Fruit fly (Drosophila melanogaster): ENCODE results near the gene Ocho.

DNA sequence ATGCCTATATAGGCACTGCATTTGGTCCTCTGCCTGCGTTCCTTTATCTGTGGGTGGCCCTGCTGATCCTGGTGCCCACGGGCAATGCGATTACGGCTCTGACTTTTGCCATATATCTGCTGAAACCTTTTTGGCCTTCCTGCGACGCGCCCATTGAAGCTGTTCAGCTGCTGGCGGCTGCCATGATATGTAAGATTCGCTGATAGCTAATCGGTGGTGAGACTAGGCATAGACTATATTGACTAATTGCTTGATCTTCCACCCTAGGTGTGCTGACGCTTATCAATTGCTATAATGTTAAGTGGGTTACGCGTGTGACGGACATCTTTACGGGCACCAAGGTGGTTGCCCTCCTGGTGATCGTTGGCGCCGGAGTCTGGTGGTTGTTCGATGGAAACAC, 15.2 kb downstream of the Ocho start:
- TF ChIP-seq H2.0 (GFP tag; IDR thresholded peaks at IDR 0.05) = no peak
- no peak for TF ChIP-seq mirr (GFP tag; optimal IDR thresholded peaks at IDR 0.05)
- no peak for TF ChIP-seq ro (GFP tag; IDR thresholded peaks at IDR 0.05)
- no peak for TF ChIP-seq wek (GFP tag; optimal IDR thresholded peaks at IDR 0.05)
- TF ChIP-seq PHDP (tag; optimal IDR thresholded peaks at IDR 0.05) = no peak
- no peak for TF ChIP-seq MTF-1 (GFP tag; optimal IDR thresholded peaks at IDR 0.05; ENCODE audit: borderline replicate concordance)
